Fruit fly (Drosophila melanogaster) Kc167 (cell line): Measurements from ENCODE around the gene RFeSP.

ENCODE experiments used
- Sin3A ChIP-seq: fragments of >200 bp; optimal IDR thresholded peaks from 2 replicates; lab custom pipeline; 2018; ENCODE audit warnings: missing external identifiers
- h ChIP-seq: fragments of >200 bp; optimal IDR thresholded peaks from 3 replicates; lab custom pipeline; 2018; ENCODE audit warnings: missing external identifiers
- insv ChIP-seq: fragments of >200 bp; optimal IDR thresholded peaks from 3 replicates; lab custom pipeline; 2018; ENCODE audit warnings: missing external identifiers
- psq ChIP-seq: fragments of >200 bp; optimal IDR thresholded peaks from 2 replicates; lab custom pipeline; 2017; ENCODE audit warnings: missing external identifiers

DNA sequence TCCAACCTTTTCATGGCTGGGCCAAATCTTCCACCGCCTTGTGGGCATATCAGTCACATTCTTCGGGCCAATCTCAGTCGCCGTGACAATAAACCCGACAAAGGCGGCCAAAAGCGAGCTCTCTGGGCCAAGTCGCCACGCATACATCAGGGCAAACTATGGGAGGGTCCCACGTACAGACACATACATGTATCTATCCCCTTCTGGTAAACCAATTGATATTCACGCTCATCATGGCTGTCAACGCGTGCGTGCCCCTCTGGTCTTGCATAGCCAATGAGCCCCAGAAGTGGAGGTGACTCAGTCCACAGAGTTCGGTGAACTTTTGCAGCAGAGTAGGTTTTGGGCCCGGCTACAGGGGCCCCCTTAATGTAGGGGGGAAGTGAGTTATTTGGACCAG, 17.3 kb downstream of the RFeSP start:
- TF ChIP-seq Sin3A (lab: Kevin White, UChicago) (no peak), psq (lab: Kevin White, UChicago) (no peak), insv (lab: Kevin White, UChicago) (no peak), h (lab: Kevin White, UChicago) (no peak)
